Worm (Caenorhabditis elegans): Measurements from ENCODE around the gene nas-33.

nas-33 gene

DNA sequence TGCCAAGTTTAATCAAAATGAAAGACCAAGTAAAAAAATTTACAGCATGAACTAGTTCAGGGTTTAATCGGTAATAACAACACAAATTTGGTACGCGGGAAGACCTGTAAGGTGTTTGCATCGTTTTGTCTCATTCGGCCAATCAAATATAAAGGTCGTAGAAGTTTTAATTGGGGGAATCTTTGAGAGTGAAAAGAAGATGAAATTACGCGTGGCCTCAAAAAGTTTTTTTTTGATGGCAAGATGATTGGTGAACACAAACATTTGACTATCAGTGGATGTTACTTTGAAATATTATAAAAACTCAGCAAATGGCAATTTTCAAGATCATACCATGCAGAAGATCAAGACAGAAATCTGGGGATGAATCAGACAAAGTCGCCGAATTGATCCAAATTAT is at the start of gene nas-33:
nas-33 (minus strand) TSS at position 101 of the 400 bp plus-strand sequence.
- no peak for TF ChIP-seq tbx-2 (tag; optimal IDR thresholded peaks at IDR 0.05)
- no peak for TF ChIP-seq T23F11.4 (GFP tag; optimal IDR thresholded peaks at IDR 0.05)
- no peak for TF ChIP-seq ceh-30 (tag; optimal IDR thresholded peaks at IDR 0.05)
- no peak for TF ChIP-seq C08G9.2 (tag; optimal IDR thresholded peaks at IDR 0.05)
- TF ChIP-seq gmeb-2 (tag; optimal IDR thresholded peaks at IDR 0.05) = no peak
- TF ChIP-seq unc-3 (GFP tag; conservative IDR thresholded peaks at IDR 0.05) = no peak
- no peak for TF ChIP-seq unc-3 (tag; optimal IDR thresholded peaks at IDR 0.05)
- no peak for TF ChIP-seq ceh-6 (GFP tag; optimal IDR thresholded peaks at IDR 0.05)
- TF ChIP-seq dmd-4 (tag; optimal IDR thresholded peaks at IDR 0.05; ENCODE audit: borderline replicate concordance) = no peak
- no peak for TF ChIP-seq pha-4 (tag; optimal IDR thresholded peaks at IDR 0.05)
- no peak for TF ChIP-seq npax-4 (tag; optimal IDR thresholded peaks at IDR 0.05)
- TF ChIP-seq K02D7.2 (tag; optimal IDR thresholded peaks at IDR 0.05) = no peak
- no peak for TF ChIP-seq ceh-22 (tag; optimal IDR thresholded peaks at IDR 0.05)
- TF ChIP-seq pha-2 (tag; optimal IDR thresholded peaks at IDR 0.05) = no peak
- no peak for TF ChIP-seq dve-1 (tag; optimal IDR thresholded peaks at IDR 0.05)
- no peak for TF ChIP-seq pax-1 (tag; optimal IDR thresholded peaks at IDR 0.05)
- TF ChIP-seq ceh-18 (tag; optimal IDR thresholded peaks at IDR 0.05) = no peak
- no peak for TF ChIP-seq che-1 (tag; optimal IDR thresholded peaks at IDR 0.05)
- TF ChIP-seq ahr-1 (tag; optimal IDR thresholded peaks at IDR 0.05) = no peak
- TF ChIP-seq ets-4 (tag; optimal IDR thresholded peaks at IDR 0.05) = no peak

DNA sequence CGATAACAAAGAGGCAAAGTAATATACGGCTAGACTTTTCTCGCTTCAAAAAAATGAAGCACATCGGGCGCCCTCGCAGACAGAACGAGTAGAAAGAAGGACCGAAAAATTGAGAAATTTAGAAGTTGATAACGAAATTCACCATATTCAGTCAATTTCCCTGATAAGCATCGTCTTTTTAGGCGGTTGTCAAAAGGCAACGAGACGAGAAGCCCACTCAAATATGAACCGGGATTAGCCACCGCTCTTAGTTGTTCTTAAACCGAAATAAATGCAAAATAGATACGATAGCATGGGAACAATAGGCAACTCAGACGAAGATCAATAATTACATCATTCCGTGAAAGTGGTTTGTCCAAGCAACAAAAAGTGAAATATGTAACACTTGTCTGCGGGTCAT is 48.1 kb upstream of the nas-33 start:
- no peak for TF ChIP-seq C08G9.2 (tag; optimal IDR thresholded peaks at IDR 0.05)
- no peak for TF ChIP-seq fax-1 (tag; optimal IDR thresholded peaks at IDR 0.05)
- TF ChIP-seq ceh-24 (tag; optimal IDR thresholded peaks at IDR 0.05) = no peak
- no peak for TF ChIP-seq C38D4.7 (GFP tag; optimal IDR thresholded peaks at IDR 0.05)
- TF ChIP-seq pros-1 (tag; optimal IDR thresholded peaks at IDR 0.05) = no peak
- TF ChIP-seq F13H6.1 (tag; optimal IDR thresholded peaks at IDR 0.05) = no peak
- no peak for TF ChIP-seq ceh-45 (GFP tag; IDR thresholded peaks at IDR 0.05)
- no peak for TF ChIP-seq tbx-7 (tag; optimal IDR thresholded peaks at IDR 0.05)
- TF ChIP-seq unc-55 (GFP tag; optimal IDR thresholded peaks at IDR 0.05) = no peak
- TF ChIP-seq pha-2 (tag; optimal IDR thresholded peaks at IDR 0.05) = no peak
- no peak for TF ChIP-seq ttx-3 (tag; optimal IDR thresholded peaks at IDR 0.05)
- TF ChIP-seq nhr-11 (tag; optimal IDR thresholded peaks at IDR 0.05) = no peak
- no peak for TF ChIP-seq nhr-232 (tag; optimal IDR thresholded peaks at IDR 0.05)

DNA sequence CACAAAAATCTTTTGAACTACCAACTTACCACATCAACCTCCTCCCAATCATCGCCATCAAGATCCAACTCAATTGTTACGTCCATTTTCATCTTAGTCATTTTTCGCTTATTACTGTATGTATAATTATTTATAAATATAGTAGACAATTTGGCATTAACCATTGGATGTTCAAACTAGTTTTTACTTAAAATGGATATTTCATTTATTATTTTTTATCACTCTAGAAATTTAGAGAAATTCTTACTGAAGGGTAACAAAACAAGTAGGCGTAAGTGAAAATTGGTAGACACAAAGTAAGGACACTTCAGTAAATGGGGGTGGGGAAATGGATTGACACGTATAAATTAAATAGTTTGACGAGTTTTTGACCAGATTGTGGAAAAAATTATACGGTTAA is 44.7 kb upstream of the nas-33 start, which contains the start of gene actl-1:
actl-1 (minus strand) TSS at position 101 of the 400 bp plus-strand sequence.
- no peak for TF ChIP-seq ceh-24 (tag; optimal IDR thresholded peaks at IDR 0.05)
- no peak for TF ChIP-seq eyg-1 (tag; optimal IDR thresholded peaks at IDR 0.05)
- no peak for TF ChIP-seq unc-55 (GFP tag; optimal IDR thresholded peaks at IDR 0.05)
- no peak for TF ChIP-seq ceh-6 (GFP tag; optimal IDR thresholded peaks at IDR 0.05)
- no peak for TF ChIP-seq nhr-232 (tag; optimal IDR thresholded peaks at IDR 0.05)
- TF ChIP-seq ceh-48 (tag; optimal IDR thresholded peaks at IDR 0.05) = no peak
- no peak for TF ChIP-seq T23F11.4 (GFP tag; optimal IDR thresholded peaks at IDR 0.05)
- TF ChIP-seq unc-3 (GFP tag; conservative IDR thresholded peaks at IDR 0.05) = no peak
- TF ChIP-seq unc-3 (tag; optimal IDR thresholded peaks at IDR 0.05) = no peak
- TF ChIP-seq sdc-2 (tag; optimal IDR thresholded peaks at IDR 0.05) = no peak

DNA sequence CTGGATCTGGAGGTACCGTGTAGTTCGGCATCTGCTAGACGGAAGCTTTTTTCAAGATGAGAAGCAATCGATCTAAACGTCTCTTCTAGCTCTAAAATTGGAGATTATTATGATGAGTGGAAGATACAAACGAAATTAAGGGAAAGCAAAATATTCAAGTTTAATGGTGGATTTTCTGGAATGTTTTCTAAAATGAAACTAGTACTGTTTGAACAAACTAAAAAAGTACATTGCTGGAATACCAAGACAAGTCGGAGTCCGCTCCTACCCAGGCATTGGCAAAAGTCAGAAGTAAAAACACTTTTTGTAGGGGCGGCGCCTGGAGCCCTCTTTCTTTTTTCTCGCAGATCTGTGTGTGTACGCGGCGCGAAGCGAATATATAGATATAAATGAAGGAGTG is 29.7 kb upstream of the nas-33 start, which contains the start of gene gar-1:
gar-1 (minus strand) TSS at position 101 of the 400 bp plus-strand sequence.
- TF ChIP-seq pqm-1 (tag; optimal IDR thresholded peaks at IDR 0.05) = no peak
- no peak for TF ChIP-seq madf-2 (tag; optimal IDR thresholded peaks at IDR 0.05)
- TF ChIP-seq ceh-24 (tag; optimal IDR thresholded peaks at IDR 0.05) = no peak
- TF ChIP-seq sox-4 (tag; optimal IDR thresholded peaks at IDR 0.05) = no peak
- no peak for TF ChIP-seq F13H6.1 (tag; optimal IDR thresholded peaks at IDR 0.05)
- no peak for TF ChIP-seq C08G9.2 (tag; optimal IDR thresholded peaks at IDR 0.05)
- TF ChIP-seq syd-9 (tag; optimal IDR thresholded peaks at IDR 0.05) = no peak
- no peak for TF ChIP-seq mec-3 (tag; optimal IDR thresholded peaks at IDR 0.05; ENCODE audit: borderline replicate concordance)
- TF ChIP-seq tbx-2 (tag; optimal IDR thresholded peaks at IDR 0.05) = no peak

Measured in whole organism, late embryonic.